Worm (Caenorhabditis elegans) whole organism, mixed stage, embryonic: ENCODE data around the gene K07C11.8.

ENCODE experiments used
- M03D4.4 ChIP-seq: sonication (generic microtip); optimal IDR thresholded peaks from 2 replicates; lab custom pipeline; 2017; ENCODE audit warnings: mild to moderate bottlenecking, missing genetic modification characterization, missing compliant biosample characterization
- bed-3 ChIP-seq: fragments of 200-800 bp; sonication (Bioruptor generic); optimal IDR thresholded peaks from 3 replicates; lab custom pipeline; 2018; ENCODE audit warnings: mild to moderate bottlenecking, missing genetic modification characterization, moderate library complexity, missing compliant biosample characterization
- blmp-1 ChIP-seq: fragments of 150-350 bp; optimal IDR thresholded peaks from 2 replicates; lab custom pipeline; 2014; ENCODE audit warnings: missing biosample characterization, missing genetic modification characterization
- ceh-39 ChIP-seq: fragments of 150-350 bp; optimal IDR thresholded peaks from 2 replicates; lab custom pipeline; 2014; ENCODE audit warnings: missing biosample characterization, missing genetic modification characterization
- ceh-43 ChIP-seq: fragments of 200-800 bp; sonication (Bioruptor generic); optimal IDR thresholded peaks from 2 replicates; lab custom pipeline; 2018; ENCODE audit warnings: mild to moderate bottlenecking, missing genetic modification characterization, moderate library complexity, missing compliant biosample characterization
- ceh-83 ChIP-seq: fragments of 200-800 bp; sonication (Bioruptor generic); optimal IDR thresholded peaks from 2 replicates; lab custom pipeline; 2018; ENCODE audit warnings: mild to moderate bottlenecking, missing genetic modification characterization, missing compliant biosample characterization
- ces-1 ChIP-seq: fragments of 150-350 bp; optimal IDR thresholded peaks from 2 replicates; lab custom pipeline; 2014; ENCODE audit warnings: missing biosample characterization, missing genetic modification reagents, missing genetic modification characterization
- cnd-1 ChIP-seq: fragments of 200-800 bp; sonication (Bioruptor generic); optimal IDR thresholded peaks from 2 replicates; lab custom pipeline; 2018; ENCODE audit warnings: mild to moderate bottlenecking, missing genetic modification characterization, missing compliant biosample characterization
- drap-1 ChIP-seq: fragments of 200-800 bp; sonication (Bioruptor generic); optimal IDR thresholded peaks from 3 replicates; lab custom pipeline; 2018; ENCODE audit warnings: mild to moderate bottlenecking, missing genetic modification characterization, missing compliant biosample characterization
- elt-1 ChIP-seq: sonication (generic microtip); optimal IDR thresholded peaks from 2 replicates; lab custom pipeline; 2017; ENCODE audit warnings: missing genetic modification characterization, mild to moderate bottlenecking, missing compliant biosample characterization, antibody characterized with exemption, moderate library complexity, borderline replicate concordance; ENCODE audit not compliant: insufficient read depth
- flh-1 ChIP-seq: fragments of 200-800 bp; sonication (Bioruptor generic); optimal IDR thresholded peaks from 2 replicates; lab custom pipeline; 2018; ENCODE audit warnings: mild to moderate bottlenecking, missing genetic modification characterization, moderate library complexity, missing compliant biosample characterization
- ham-2 ChIP-seq: fragments of 200-800 bp; sonication (Bioruptor generic); optimal IDR thresholded peaks from 2 replicates; lab custom pipeline; 2018; ENCODE audit warnings: mild to moderate bottlenecking, missing genetic modification characterization, missing compliant biosample characterization
- hlh-1 ChIP-seq: fragments of 150-350 bp; optimal IDR thresholded peaks from 2 replicates; lab custom pipeline; 2014; ENCODE audit warnings: missing biosample characterization, missing genetic modification reagents, missing genetic modification characterization
- lin-13 ChIP-seq: fragments of 150-350 bp; optimal IDR thresholded peaks from 2 replicates; lab custom pipeline; 2014; ENCODE audit warnings: missing biosample characterization, missing genetic modification characterization
- lin-32 ChIP-seq: fragments of 200-800 bp; sonication (Bioruptor generic); optimal IDR thresholded peaks from 2 replicates; lab custom pipeline; 2018; ENCODE audit warnings: mild to moderate bottlenecking, missing genetic modification characterization, missing compliant biosample characterization
- lsy-2 ChIP-seq: fragments of 150-350 bp; optimal IDR thresholded peaks from 2 replicates; lab custom pipeline; 2014; ENCODE audit warnings: missing biosample characterization, missing genetic modification characterization
- mab-5 ChIP-seq: fragments of 150-350 bp; optimal IDR thresholded peaks from 2 replicates; lab custom pipeline; 2014; ENCODE audit warnings: missing biosample characterization, missing genetic modification characterization
- mep-1 ChIP-seq: fragments of 150-350 bp; optimal IDR thresholded peaks from 2 replicates; lab custom pipeline; 2017; ENCODE audit warnings: missing biosample characterization, missing genetic modification reagents, missing genetic modification characterization, inconsistent platforms
- mls-2 ChIP-seq: sonication (generic microtip); optimal IDR thresholded peaks from 2 replicates; lab custom pipeline; 2016; ENCODE audit warnings: mild to moderate bottlenecking, missing genetic modification characterization, moderate library complexity, missing compliant biosample characterization
- nhr-12 ChIP-seq: fragments of 150-350 bp; optimal IDR thresholded peaks from 2 replicates; lab custom pipeline; 2014; ENCODE audit warnings: missing biosample characterization, missing genetic modification characterization
- nhr-2 ChIP-seq: fragments of 150-350 bp; optimal IDR thresholded peaks from 2 replicates; lab custom pipeline; 2014; ENCODE audit warnings: missing biosample characterization, missing genetic modification characterization
- nhr-237 ChIP-seq: fragments of 150-350 bp; optimal IDR thresholded peaks from 2 replicates; lab custom pipeline; 2014; ENCODE audit warnings: missing biosample characterization, missing genetic modification characterization
- nhr-28 ChIP-seq: fragments of 150-350 bp; optimal IDR thresholded peaks from 2 replicates; lab custom pipeline; 2014; ENCODE audit warnings: missing biosample characterization, missing genetic modification characterization
- nhr-76 ChIP-seq: sonication (generic microtip); optimal IDR thresholded peaks from 2 replicates; lab custom pipeline; 2017; ENCODE audit warnings: missing biosample characterization, missing genetic modification characterization
- pha-4 ChIP-seq: fragments of 150-350 bp; optimal IDR thresholded peaks from 2 replicates; lab custom pipeline; 2018; ENCODE audit warnings: missing biosample characterization, missing genetic modification reagents, missing genetic modification characterization
- snpc-4 ChIP-seq: fragments of 150-350 bp; optimal IDR thresholded peaks from 2 replicates; lab custom pipeline; 2014; ENCODE audit warnings: missing biosample characterization, missing genetic modification characterization
- sptf-1 ChIP-seq: sonication (generic microtip); optimal IDR thresholded peaks from 2 replicates; lab custom pipeline; 2017; ENCODE audit warnings: mild to moderate bottlenecking, missing genetic modification characterization, moderate library complexity, missing compliant biosample characterization
- unc-120 ChIP-seq: sonication (generic microtip); optimal IDR thresholded peaks from 2 replicates; lab custom pipeline; 2017; ENCODE audit warnings: missing genetic modification characterization, missing compliant biosample characterization; ENCODE audit not compliant: poor library complexity, severe bottlenecking
- unc-62 ChIP-seq: fragments of 150-350 bp; optimal IDR thresholded peaks from 2 replicates; lab custom pipeline; 2014; ENCODE audit warnings: missing biosample characterization, missing genetic modification reagents, missing genetic modification characterization
- zip-8 ChIP-seq: fragments of 150-350 bp; optimal IDR thresholded peaks from 2 replicates; lab custom pipeline; 2014; ENCODE audit warnings: missing biosample characterization, missing genetic modification characterization
- ztf-11 ChIP-seq: fragments of 150-350 bp; optimal IDR thresholded peaks from 2 replicates; lab custom pipeline; 2014; ENCODE audit warnings: missing biosample characterization, missing genetic modification characterization

Gene K07C11.8

ce11 chrV:8243201-8243600, 25.5 kb upstream of the K07C11.8 start:
- no peak for TF ChIP-seq nhr-76
- TF ChIP-seq bed-3, result no peak
- TF ChIP-seq nhr-2 (tag; lab: Kevin White, UChicago), result no peak
- no peak for TF ChIP-seq mls-2 (tag; lab: Kevin White, UChicago)
- TF ChIP-seq elt-1 (tag; lab: Kevin White, UChicago), result no peak
- TF ChIP-seq ceh-43 (GFP tag; lab: Kevin White, UChicago), result no peak
- TF ChIP-seq ham-2 (GFP tag; lab: Kevin White, UChicago), result no peak

- TF ChIP-seq ces-1 (GFP tag; lab: Kevin White, UChicago), result no peak
- TF ChIP-seq mls-2 (tag; lab: Kevin White, UChicago), result no peak
- TF ChIP-seq ceh-83 (GFP tag; lab: Kevin White, UChicago), result no peak
- no peak for TF ChIP-seq flh-1
- no peak for TF ChIP-seq drap-1
- TF ChIP-seq lsy-2 (tag; lab: Kevin White, UChicago), result no peak
- no peak for TF ChIP-seq sptf-1 (tag; lab: Kevin White, UChicago)
- no peak for TF ChIP-seq ceh-39 (tag; lab: Kevin White, UChicago)
- TF ChIP-seq ceh-43 (GFP tag; lab: Kevin White, UChicago), result no peak
- no peak for TF ChIP-seq ztf-11
- no peak for TF ChIP-seq cnd-1
- no peak for TF ChIP-seq unc-120 (tag; lab: Kevin White, UChicago)
- no peak for TF ChIP-seq lin-13 (tag; lab: Kevin White, UChicago)
- no peak for TF ChIP-seq nhr-237 (tag; lab: Kevin White, UChicago)
- no peak for TF ChIP-seq mab-5 (tag; lab: Kevin White, UChicago)
- TF ChIP-seq nhr-2 (tag; lab: Kevin White, UChicago), result no peak
- no peak for TF ChIP-seq snpc-4
- no peak for TF ChIP-seq blmp-1 (tag; lab: Kevin White, UChicago)
- TF ChIP-seq hlh-1 (tag; lab: Kevin White, UChicago), result no peak
- no peak for TF ChIP-seq pha-4 (tag; lab: Kevin White, UChicago)
These were observed 25.1 kb upstream of the K07C11.8 start, which contains the start of gene C16D9.4 for ce11 chrV:8242798-8243197. C16D9.4 (minus strand) TSS chrV:8242898.

- no peak for TF ChIP-seq unc-62
- no peak for TF ChIP-seq mls-2 (tag; lab: Kevin White, UChicago)
- TF ChIP-seq cnd-1, result no peak
- no peak for TF ChIP-seq elt-1 (tag; lab: Kevin White, UChicago)
- TF ChIP-seq zip-8 (tag; lab: Kevin White, UChicago), result no peak
- no peak for TF ChIP-seq nhr-237 (tag; lab: Kevin White, UChicago)
- no peak for TF ChIP-seq nhr-12 (tag; lab: Kevin White, UChicago)
- TF ChIP-seq ham-2 (GFP tag; lab: Kevin White, UChicago), result no peak
- no peak for TF ChIP-seq blmp-1 (tag; lab: Kevin White, UChicago)
- TF ChIP-seq nhr-76, result no peak
- TF ChIP-seq hlh-1 (tag; lab: Kevin White, UChicago), result no peak
- TF ChIP-seq mab-5 (tag; lab: Kevin White, UChicago), result no peak
- no peak for TF ChIP-seq mep-1 (tag; lab: Kevin White, UChicago)
- no peak for TF ChIP-seq snpc-4
- no peak for TF ChIP-seq ztf-11
- no peak for TF ChIP-seq lin-13 (tag; lab: Kevin White, UChicago)
- no peak for TF ChIP-seq unc-120 (tag; lab: Kevin White, UChicago)
- no peak for TF ChIP-seq M03D4.4 (tag; lab: Kevin White, UChicago)
- TF ChIP-seq drap-1, result no peak
These were observed 22.2 kb upstream of the K07C11.8 start, which contains the start of gene C16D9.3 for ce11 chrV:8239928-8240327. C16D9.3 (minus strand) TSS chrV:8240028.

- TF ChIP-seq nhr-28 (tag; lab: Kevin White, UChicago), result no peak
These were observed 20.6 kb upstream of the K07C11.8 start, which contains the start of gene rol-3 for ce11 chrV:8238290-8238689. rol-3 (minus strand) TSS chrV:8238409.

- TF ChIP-seq ham-2 (GFP tag; lab: Kevin White, UChicago), result peak; percentile 45
- TF ChIP-seq bed-3, result no peak
- peak; percentile 18 for TF ChIP-seq lin-32
- peak; percentile 57 for TF ChIP-seq M03D4.4 (tag; lab: Kevin White, UChicago)
- TF ChIP-seq hlh-1 (tag; lab: Kevin White, UChicago), result peak; percentile 71
- TF ChIP-seq ces-1 (GFP tag; lab: Kevin White, UChicago), result no peak
- TF ChIP-seq ceh-83 (GFP tag; lab: Kevin White, UChicago), result peak; percentile 74
- TF ChIP-seq drap-1, result peak; percentile 45
- TF ChIP-seq cnd-1, result peak; percentile 46
These were observed 17.6 kb upstream of the K07C11.8 start for ce11 chrV:8235331-8235730.
